Fruit fly (Drosophila melanogaster) whole organism, embryonic: Measurements from ENCODE around the gene CG15403.

Source experiments
- Bteb2 ChIP-seq: fragments of 200-800 bp; sonication (Bioruptor generic); optimal IDR thresholded peaks from 2 replicates; lab custom pipeline; 2016; ENCODE audit warnings: missing biosample characterization, missing genetic modification characterization
- CG10274 ChIP-seq: fragments of 200-800 bp; sonication (Bioruptor generic); optimal IDR thresholded peaks from 3 replicates; lab custom pipeline; 2017; ENCODE audit warnings: missing biosample characterization, mild to moderate bottlenecking, missing genetic modification characterization
- CG10366 ChIP-seq: fragments of 200-800 bp; sonication (Bioruptor generic); IDR thresholded peaks from 2 replicates; pipeline ENCODE4 v1.3.6; 2022; ENCODE audit warnings: missing biosample characterization, missing genetic modification characterization
- CG10431 ChIP-seq: fragments of 200-800 bp; sonication (Bioruptor generic); optimal IDR thresholded peaks from 3 replicates; lab custom pipeline; 2018; ENCODE audit warnings: missing biosample characterization, mild to moderate bottlenecking, missing genetic modification characterization
- CG11456 ChIP-seq: fragments of 200-800 bp; sonication (Bioruptor generic); IDR thresholded peaks from 3 replicates; pipeline ENCODE4 v1.3.6; 2022; ENCODE audit warnings: missing biosample characterization, missing genetic modification characterization
- CG12104 ChIP-seq: fragments of 200-800 bp; sonication (Bioruptor generic); optimal IDR thresholded peaks from 3 replicates; lab custom pipeline; 2016; ENCODE audit warnings: missing biosample characterization, missing genetic modification characterization
- CG14965 ChIP-seq: fragments of 200-800 bp; sonication (Bioruptor generic); optimal IDR thresholded peaks from 2 replicates; lab custom pipeline; 2016; ENCODE audit warnings: missing biosample characterization, missing genetic modification characterization, borderline replicate concordance
- CG18619 ChIP-seq: fragments of 200-800 bp; sonication (Bioruptor generic); optimal IDR thresholded peaks from 3 replicates; lab custom pipeline; 2017; ENCODE audit warnings: missing biosample characterization, mild to moderate bottlenecking, missing genetic modification characterization
- CG2889 ChIP-seq: fragments of 200-800 bp; sonication (Bioruptor generic); IDR thresholded peaks from 3 replicates; pipeline ENCODE4 v1.3.6; 2022; ENCODE audit warnings: missing biosample characterization, missing genetic modification characterization
- CG30431 ChIP-seq: fragments of 200-800 bp; sonication (Bioruptor generic); optimal IDR thresholded peaks from 2 replicates; lab custom pipeline; 2017; ENCODE audit warnings: missing biosample characterization, missing genetic modification characterization
- Camta ChIP-seq: fragments of 200-800 bp; sonication (Bioruptor generic); optimal IDR thresholded peaks from 2 replicates; lab custom pipeline; 2016; ENCODE audit warnings: missing biosample characterization, missing genetic modification characterization
- D19A ChIP-seq: fragments of 200-800 bp; optimal IDR thresholded peaks from 3 replicates; lab custom pipeline; 2019; ENCODE audit warnings: missing biosample characterization, mild to moderate bottlenecking, missing genetic modification characterization, moderate library complexity
- D19B ChIP-seq: fragments of 200-800 bp; sonication (Bioruptor generic); optimal IDR thresholded peaks from 2 replicates; lab custom pipeline; 2017; ENCODE audit warnings: missing biosample characterization, mild to moderate bottlenecking, missing genetic modification characterization
- Drgx ChIP-seq: fragments of 200-800 bp; sonication (Bioruptor generic); IDR thresholded peaks from 2 replicates; pipeline ENCODE4 v1.3.6; 2022; ENCODE audit warnings: missing biosample characterization, missing genetic modification characterization
- GATAe ChIP-seq: fragments of 200-800 bp; sonication (Bioruptor generic); conservative IDR thresholded peaks from 2 replicates; pipeline ENCODE4 v1.3.6; 2022; ENCODE audit warnings: missing biosample characterization, missing genetic modification characterization
- Ptx1 ChIP-seq: fragments of 200-800 bp; sonication (Bioruptor generic); IDR thresholded peaks from 2 replicates; pipeline ENCODE4 v1.3.6; 2022; ENCODE audit warnings: missing biosample characterization, missing genetic modification characterization
- Rfx ChIP-seq: fragments of 200-800 bp; sonication (Bioruptor generic); IDR thresholded peaks from 2 replicates; pipeline ENCODE4 v1.3.6; 2022; ENCODE audit warnings: missing biosample characterization, missing genetic modification characterization
- Scr ChIP-seq: fragments of 200-800 bp; sonication (Bioruptor generic); IDR thresholded peaks from 2 replicates; pipeline ENCODE4 v1.3.6; 2022; ENCODE audit warnings: missing biosample characterization, missing genetic modification characterization; ENCODE audit not compliant: partially characterized antibody
- Ssrp ChIP-seq: fragments of 200-800 bp; sonication (Bioruptor generic); optimal IDR thresholded peaks from 2 replicates; lab custom pipeline; 2018; ENCODE audit warnings: missing biosample characterization, mild to moderate bottlenecking, missing genetic modification characterization, moderate library complexity
- Taf1 ChIP-seq: fragments of 200-800 bp; sonication (Bioruptor generic); IDR thresholded peaks from 2 replicates; pipeline ENCODE4 v1.3.6; 2022; ENCODE audit warnings: missing biosample characterization, missing genetic modification characterization
- ac ChIP-seq: fragments of 200-800 bp; sonication (Bioruptor generic); optimal IDR thresholded peaks from 3 replicates; lab custom pipeline; 2017; ENCODE audit warnings: missing biosample characterization, mild to moderate bottlenecking, missing genetic modification characterization
- ap ChIP-seq: fragments of 200-800 bp; sonication (Bioruptor generic); IDR thresholded peaks from 2 replicates; pipeline ENCODE4 v1.3.6; 2022; ENCODE audit warnings: missing biosample characterization, missing genetic modification characterization
- bab2 ChIP-seq: fragments of 200-800 bp; sonication (Bioruptor generic); optimal IDR thresholded peaks from 2 replicates; lab custom pipeline; 2016; ENCODE audit warnings: missing biosample characterization, missing genetic modification characterization
- crol ChIP-seq: fragments of 200-800 bp; sonication (Bioruptor generic); IDR thresholded peaks from 2 replicates; pipeline ENCODE4 v1.3.6; 2022; ENCODE audit warnings: missing biosample characterization, missing genetic modification characterization
- exex ChIP-seq: fragments of 200-800 bp; sonication (Bioruptor generic); optimal IDR thresholded peaks from 4 replicates; lab custom pipeline; 2018; ENCODE audit warnings: missing biosample characterization, mild to moderate bottlenecking, missing genetic modification characterization, moderate library complexity
- fru ChIP-seq: fragments of >200 bp; optimal IDR thresholded peaks from 2 replicates; lab custom pipeline; 2017
- grn ChIP-seq: fragments of 200-800 bp; sonication (Bioruptor generic); optimal IDR thresholded peaks from 3 replicates; lab custom pipeline; 2017; ENCODE audit warnings: missing biosample characterization, missing genetic modification characterization
- knrl ChIP-seq: fragments of 200-800 bp; sonication (Bioruptor generic); IDR thresholded peaks from 3 replicates; pipeline ENCODE4 v1.3.6; 2022; ENCODE audit warnings: missing biosample characterization, missing genetic modification characterization; ENCODE audit not compliant: partially characterized antibody
- lab ChIP-seq: fragments of 200-800 bp; sonication (Bioruptor generic); optimal IDR thresholded peaks from 3 replicates; lab custom pipeline; 2017; ENCODE audit warnings: missing biosample characterization, missing genetic modification characterization, mild to moderate bottlenecking, moderate library complexity, missing genetic modification reagents
- mirr ChIP-seq: fragments of 200-800 bp; sonication (Bioruptor generic); optimal IDR thresholded peaks from 3 replicates; lab custom pipeline; 2018; ENCODE audit warnings: missing biosample characterization, mild to moderate bottlenecking, missing genetic modification characterization
- otp ChIP-seq: fragments of 200-800 bp; sonication (Bioruptor generic); IDR thresholded peaks from 3 replicates; pipeline ENCODE4, ENCODE4 v1.3.6; 2022; ENCODE audit warnings: missing biosample characterization, missing genetic modification characterization
- row ChIP-seq: fragments of 200-800 bp; sonication (Bioruptor generic); IDR thresholded peaks from 3 replicates; pipeline ENCODE4 v1.3.6; 2022; ENCODE audit warnings: missing biosample characterization, missing genetic modification characterization
- sc ChIP-seq, 3 experiments: fragments of >200 bp in 2 of 3; fragments of 200-800 bp in 1 of 3; sonication (Bioruptor generic) in 1 of 3; optimal IDR thresholded peaks; 2 replicates in 2 of 3; 3 replicates in 1 of 3; lab custom pipeline; 2017; ENCODE audit warnings: mild to moderate bottlenecking in 1 of 3, missing biosample characterization in 1 of 3, missing genetic modification characterization in 1 of 3, missing genetic modification reagents in 1 of 3
- schlank ChIP-seq: fragments of 200-800 bp; sonication (Bioruptor generic); optimal IDR thresholded peaks from 2 replicates; lab custom pipeline; 2018; ENCODE audit warnings: missing biosample characterization, mild to moderate bottlenecking, missing genetic modification characterization
- sd ChIP-seq: fragments of 200-800 bp; sonication (Bioruptor generic); optimal IDR thresholded peaks from 3 replicates; lab custom pipeline; 2018; ENCODE audit warnings: missing biosample characterization, mild to moderate bottlenecking, missing genetic modification characterization, moderate library complexity
- slbo ChIP-seq: fragments of 200-800 bp; sonication (Bioruptor generic); IDR thresholded peaks from 2 replicates; pipeline ENCODE4 v1.3.6; 2022; ENCODE audit warnings: missing biosample characterization, missing genetic modification characterization
- sug ChIP-seq: fragments of 200-800 bp; optimal IDR thresholded peaks from 2 replicates; lab custom pipeline; 2019; ENCODE audit warnings: missing biosample characterization, mild to moderate bottlenecking, missing genetic modification characterization, moderate library complexity
- z ChIP-seq: fragments of 200-800 bp; sonication (Bioruptor generic); IDR thresholded peaks from 3 replicates; pipeline ENCODE4 v1.3.6; 2022; ENCODE audit warnings: missing biosample characterization, missing genetic modification characterization

Gene CG15403

dm6 chr2L:3121745-3122144, 6.7 kb upstream of the CG15403 start (continued):
- peak; percentile 47; the same call in 1 of the 2 replicates for TF ChIP-seq Rfx (GFP tag; lab: Robert Waterston, UW)
- TF ChIP-seq D19B (GFP tag; lab: Kevin White, UChicago): no peak
- TF ChIP-seq bab2 (GFP tag; lab: Kevin White, UChicago): no peak
- TF ChIP-seq CG10366 (GFP tag; lab: Robert Waterston, UW): no peak

DNA sequence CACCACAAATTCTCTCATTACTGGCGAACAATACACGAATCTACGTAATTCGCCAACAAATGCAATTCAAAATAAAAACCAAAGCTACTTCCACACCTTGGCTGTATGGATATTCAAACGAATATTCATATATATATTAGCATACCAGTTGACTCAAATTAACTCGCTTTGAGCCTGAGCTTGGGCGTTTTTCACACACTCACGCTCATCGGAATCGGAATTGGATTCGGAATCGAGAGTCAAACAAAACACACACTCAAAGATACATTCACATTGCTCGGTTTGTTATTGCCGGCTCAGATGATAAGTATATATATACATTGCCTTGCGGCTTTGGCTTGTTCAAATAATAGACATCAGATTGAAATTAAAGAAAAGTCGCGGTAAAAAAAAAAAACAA, 6.2 kb upstream of the CG15403 start:
- no peak for TF ChIP-seq ac (GFP tag; lab: Kevin White, UChicago)
- peak; percentile 92 for TF ChIP-seq z (GFP tag; lab: Robert Waterston, UW)
- TF ChIP-seq Camta (GFP tag; lab: Kevin White, UChicago): no peak
- no peak for TF ChIP-seq Taf1 (GFP tag; lab: Robert Waterston, UW)
- no peak for TF ChIP-seq Ptx1 (GFP tag; lab: Robert Waterston, UW)
- no peak for TF ChIP-seq schlank
- TF ChIP-seq, all 482 proteins: peak for 1

dm6 chr2L:3123562-3124345, 4.7 kb upstream of the CG15403 start:
- TF ChIP-seq row (GFP tag; lab: Robert Waterston, UW) (peak; percentile 38; the same call in 2 of the 3 replicates), CG11456 (GFP tag; lab: Robert Waterston, UW) (0 out of 3 replicates have a peak, but pooled peaks have one; percentile 3), CG10431 (GFP tag; lab: Kevin White, UChicago) (no peak), exex (tag; lab: Kevin White, UChicago) (peak; percentile 82), sc (optimal IDR thresholded peaks at IDR 0.05; lab: Kevin White, UChicago) (no peak), sc (GFP tag; optimal IDR thresholded peaks at IDR 0.05; lab: Kevin White, UChicago) (no peak), sd (peak; percentile 97), crol (peak; percentile 56), Drgx (GFP tag; lab: Robert Waterston, UW) (no peak), GATAe (GFP tag; lab: Robert Waterston, UW) (peak; percentile 41; the same call in 1 of the 2 replicates), CG12104 (no peak), CG10274 (peak; percentile 89), knrl (no peak), D19A (tag; lab: Kevin White, UChicago) (peak; percentile 19), fru (lab: Kevin White, UChicago) (no peak), otp (GFP tag; lab: Robert Waterston, UW) (peak; percentile 4; the same call in 1 of the 3 replicates), Bteb2 (no peak), CG18619 (GFP tag; lab: Kevin White, UChicago) (no peak), mirr (GFP tag; lab: Kevin White, UChicago) (peak; percentile 79), CG2889 (GFP tag; lab: Robert Waterston, UW) (0 out of 3 replicates have a peak, but pooled peaks have one; percentile 6), lab (GFP tag; lab: Kevin White, UChicago) (peak; percentile 53), Scr (no peak), CG30431 (GFP tag; lab: Kevin White, UChicago) (no peak), grn (peak; percentile 90), ap (no peak), Ssrp (tag; lab: Kevin White, UChicago) (no peak), CG14965 (GFP tag; lab: Kevin White, UChicago) (no peak), sug (tag; lab: Kevin White, UChicago) (peak; percentile 29), slbo (GFP tag; lab: Robert Waterston, UW) (0 out of 2 replicates have a peak, but pooled peaks have one; percentile 22)
